Worm (Caenorhabditis elegans) whole organism, late embryonic: ENCODE results near the gene F15A4.2.

Experiments
- elt-2 ChIP-seq: sonication (generic microtip); optimal IDR thresholded peaks from 2 replicates; lab custom pipeline; 2016; ENCODE audit warnings: missing genetic modification reagents, missing genetic modification characterization, missing compliant biosample characterization
- pha-4 ChIP-seq: fragments of 150-350 bp; optimal IDR thresholded peaks from 2 replicates; lab custom pipeline; 2018; ENCODE audit warnings: missing biosample characterization, missing genetic modification reagents, missing genetic modification characterization
- unc-86 ChIP-seq: sonication (generic microtip); optimal IDR thresholded peaks from 2 replicates; lab custom pipeline; 2016; ENCODE audit warnings: missing genetic modification characterization, missing compliant biosample characterization

- TF ChIP-seq elt-2 (tag; lab: Kevin White, UChicago) (no peak), pha-4 (tag; lab: Kevin White, UChicago) (no peak), unc-86 (tag; lab: Kevin White, UChicago) (no peak)
Measured at ce11 chrII:12496981-12497380, 34.6 kb downstream of the F15A4.2 start, which contains the start of gene T21B4.3.
